Comparison of ENCODE assay signal across 1 fruit fly cellular context in the genomic region with DNA sequence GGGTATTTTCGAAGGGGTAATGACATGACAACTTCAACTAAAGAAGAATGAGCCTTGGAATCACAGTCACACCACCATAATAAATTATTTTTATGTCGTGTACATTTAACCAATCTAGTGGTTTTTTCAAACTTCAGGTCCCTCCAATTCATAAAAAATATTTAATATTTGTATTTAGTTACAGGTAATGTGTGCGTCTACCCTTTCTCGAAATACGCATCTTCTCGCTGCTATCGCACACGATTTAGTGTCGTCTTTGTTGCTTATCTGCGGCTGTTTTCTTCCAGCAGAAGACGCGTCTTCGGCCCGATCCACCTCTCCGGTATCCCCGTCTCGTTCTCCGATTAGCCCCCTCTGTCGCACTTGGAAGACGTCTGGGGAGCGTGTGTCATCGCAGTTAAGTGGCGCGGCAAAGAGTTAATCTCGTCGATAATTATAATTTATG.
A peak's percentile ranks its signal among the peaks of the same experiment; 100 is the strongest.
TF ChIP-seq lines count a peak whose summit lies in the region.

No protein-coding gene starts in this region.

TF ChIP-seq in whole organism, embryonic, 481 proteins besides CTCF, POLR2A, EP300 and RAD21 (continued from another document):
- TF ChIP-seq lov (optimal IDR thresholded peaks at IDR 0.05; lab: Kevin White, UChicago), result no peak
- TF ChIP-seq lov (GFP tag; IDR thresholded peaks at IDR 0.05; lab: Robert Waterston, UW), result peak; percentile 72; the same call in 2 of the 3 replicates
- TF ChIP-seq sim (GFP tag; IDR thresholded peaks at IDR 0.05; lab: Robert Waterston, UW), result peak; percentile 39; the same call in 1 of the 2 replicates
- TF ChIP-seq cato (GFP tag; optimal IDR thresholded peaks at IDR 0.05; lab: Kevin White, UChicago; ENCODE audit: borderline replicate concordance), result peak; percentile 68
- TF ChIP-seq YL-1 (GFP tag; optimal IDR thresholded peaks at IDR 0.05; lab: Kevin White, UChicago), result peak; percentile 6
- TF ChIP-seq br (optimal IDR thresholded peaks at IDR 0.05; lab: Kevin White, UChicago), result no peak
- TF ChIP-seq hth (optimal IDR thresholded peaks at IDR 0.05; lab: Kevin White, UChicago), result no peak
- peak; percentile 75 for TF ChIP-seq CG10366 (GFP tag; IDR thresholded peaks at IDR 0.05; lab: Robert Waterston, UW)
- peak; percentile 50; the same call in 1 of the 2 replicates for TF ChIP-seq Ada2b (GFP tag; IDR thresholded peaks at IDR 0.05; lab: Robert Waterston, UW)
- peak; percentile 47 for TF ChIP-seq slou (GFP tag; optimal IDR thresholded peaks at IDR 0.05; lab: Kevin White, UChicago)
- peak; percentile 80 for TF ChIP-seq CG14710 (tag; optimal IDR thresholded peaks at IDR 0.05; lab: Kevin White, UChicago)
- TF ChIP-seq CG14014 (GFP tag; IDR thresholded peaks at IDR 0.05; lab: Robert Waterston, UW), result no peak
- TF ChIP-seq CG10959 (GFP tag; IDR thresholded peaks at IDR 0.05; lab: Robert Waterston, UW), result peak; percentile 86
- TF ChIP-seq CG7928 (GFP tag; optimal IDR thresholded peaks at IDR 0.05; lab: Kevin White, UChicago), result no peak
- no peak for TF ChIP-seq CG4707 (GFP tag; optimal IDR thresholded peaks at IDR 0.05; lab: Kevin White, UChicago)
- peak; percentile 91 for TF ChIP-seq Med (GFP tag; lab: Kevin White, UChicago)
- no peak for TF ChIP-seq Fer2 (tag; optimal IDR thresholded peaks at IDR 0.05; lab: Kevin White, UChicago)
- no peak for TF ChIP-seq sc (optimal IDR thresholded peaks at IDR 0.05; lab: Kevin White, UChicago)
- peak; percentile 74 for TF ChIP-seq sc (GFP tag; optimal IDR thresholded peaks at IDR 0.05; lab: Kevin White, UChicago)
- TF ChIP-seq eyg (GFP tag; optimal IDR thresholded peaks at IDR 0.05; lab: Kevin White, UChicago), result no peak
- peak; percentile 54 for TF ChIP-seq CG12659 (GFP tag; optimal IDR thresholded peaks at IDR 0.05; lab: Kevin White, UChicago)
- no peak for TF ChIP-seq p53 (GFP tag; optimal IDR thresholded peaks at IDR 0.05; lab: Kevin White, UChicago)
- no peak for TF ChIP-seq CrebB (tag; optimal IDR thresholded peaks at IDR 0.05; lab: Kevin White, UChicago)
- peak; percentile 81 for TF ChIP-seq dmrt99B (tag; optimal IDR thresholded peaks at IDR 0.05; lab: Kevin White, UChicago)
- peak; percentile 54 for TF ChIP-seq CG18619 (GFP tag; optimal IDR thresholded peaks at IDR 0.05; lab: Kevin White, UChicago)
- no peak for TF ChIP-seq schlank (tag; optimal IDR thresholded peaks at IDR 0.05; lab: Kevin White, UChicago)
- TF ChIP-seq pum (GFP tag; optimal IDR thresholded peaks at IDR 0.05; lab: Kevin White, UChicago), result peak; percentile 29
- peak; percentile 80 for TF ChIP-seq CG12391 (tag; optimal IDR thresholded peaks at IDR 0.05; lab: Kevin White, UChicago)
- no peak for TF ChIP-seq pita (GFP tag; optimal IDR thresholded peaks at IDR 0.05; lab: Kevin White, UChicago)
- TF ChIP-seq CG3838 (GFP tag; optimal IDR thresholded peaks at IDR 0.05; lab: Kevin White, UChicago), result no peak
- no peak for TF ChIP-seq Ravus (GFP tag; IDR thresholded peaks at IDR 0.05; lab: Robert Waterston, UW)
- TF ChIP-seq tup (GFP tag; optimal IDR thresholded peaks at IDR 0.05; lab: Kevin White, UChicago), result peak; percentile 21
- no peak for TF ChIP-seq CG4328 (GFP tag; optimal IDR thresholded peaks at IDR 0.05; lab: Kevin White, UChicago)
- peak; percentile 48 for TF ChIP-seq CG13123 (GFP tag; optimal IDR thresholded peaks at IDR 0.05; lab: Kevin White, UChicago)
- peak; percentile 56; the same call in 1 of the 3 replicates for TF ChIP-seq ase (GFP tag; IDR thresholded peaks at IDR 0.05; lab: Robert Waterston, UW)
- TF ChIP-seq HLHmδ (GFP tag; optimal IDR thresholded peaks at IDR 0.05; lab: Kevin White, UChicago), result peak; percentile 22
- TF ChIP-seq gce (GFP tag; IDR thresholded peaks at IDR 0.05; lab: Robert Waterston, UW), result peak; percentile 82
- no peak for TF ChIP-seq Hey (tag; optimal IDR thresholded peaks at IDR 0.05; lab: Kevin White, UChicago)
- no peak for TF ChIP-seq CG13624 (GFP tag; optimal IDR thresholded peaks at IDR 0.05; lab: Kevin White, UChicago)
- peak; percentile 89 for TF ChIP-seq vvl (GFP tag; IDR thresholded peaks at IDR 0.05; lab: Robert Waterston, UW)
- TF ChIP-seq CG12071 (GFP tag; optimal IDR thresholded peaks at IDR 0.05; lab: Kevin White, UChicago), result no peak
- peak; percentile 29 for TF ChIP-seq lbe (GFP tag; optimal IDR thresholded peaks at IDR 0.05; lab: Kevin White, UChicago)
- no peak for TF ChIP-seq NK7.1 (GFP tag; optimal IDR thresholded peaks at IDR 0.05; lab: Kevin White, UChicago)
- peak; percentile 54 for TF ChIP-seq sqz (GFP tag; optimal IDR thresholded peaks at IDR 0.05; lab: Kevin White, UChicago)
- TF ChIP-seq Hr78 (GFP tag; optimal IDR thresholded peaks at IDR 0.05; lab: Kevin White, UChicago), result peak in 1 of 2 experiments; percentile 28
- no peak for TF ChIP-seq Nf-YC (tag; optimal IDR thresholded peaks at IDR 0.05; lab: Kevin White, UChicago)
- no peak for TF ChIP-seq yki (optimal IDR thresholded peaks at IDR 0.05; lab: Kevin White, UChicago)
- peak; percentile 56; the same call in 1 of the 2 replicates for TF ChIP-seq sens-2 (GFP tag; IDR thresholded peaks at IDR 0.05; lab: Robert Waterston, UW)
- no peak for TF ChIP-seq insv (GFP tag; optimal IDR thresholded peaks at IDR 0.05; lab: Kevin White, UChicago)
- peak; percentile 56 for TF ChIP-seq CG8089 (GFP tag; optimal IDR thresholded peaks at IDR 0.05; lab: Kevin White, UChicago)
- peak; percentile 22 for TF ChIP-seq nom (GFP tag; optimal IDR thresholded peaks at IDR 0.05; lab: Kevin White, UChicago)
- peak; percentile 84 for TF ChIP-seq CG6689 (GFP tag; IDR thresholded peaks at IDR 0.05; lab: Robert Waterston, UW)
